Worm (Caenorhabditis elegans): ENCODE results near the gene cnc-6.
A peak's percentile ranks its signal among the peaks of the same experiment; 100 is the strongest.

The cnc-6 gene

ce11 chrIII:1785776-1786175 lies 22.5 kb downstream of the cnc-6 start (continued):
- TF ChIP-seq ceh-82 (tag; optimal IDR thresholded peaks at IDR 0.05) (peak in 2 of 3 experiments; percentile 47 to 91), unc-62 (GFP tag; optimal IDR thresholded peaks at IDR 0.05) (no peak), jun-1 (tag; optimal IDR thresholded peaks at IDR 0.05) (no peak), aly-2 (tag; optimal IDR thresholded peaks at IDR 0.05) (no peak), alr-1 (tag; optimal IDR thresholded peaks at IDR 0.05; ENCODE audit: borderline replicate concordance) (no peak), pqm-1 (tag; optimal IDR thresholded peaks at IDR 0.05) (no peak), unc-30 (tag; optimal IDR thresholded peaks at IDR 0.05) (no peak), ets-5 (GFP tag; IDR thresholded peaks at IDR 0.05) (no peak), nhr-85 (tag) (peak; percentile 2), Y116A8C.19 (tag; optimal IDR thresholded peaks at IDR 0.05; ENCODE audit: borderline replicate concordance) (no peak), elt-2 (tag; optimal IDR thresholded peaks at IDR 0.05) (no peak), egl-13 (tag; optimal IDR thresholded peaks at IDR 0.05) (peak; percentile 8), mdl-1 (tag; optimal IDR thresholded peaks at IDR 0.05) (no peak), xbp-1 (tag; optimal IDR thresholded peaks at IDR 0.05) (peak; percentile 7), fkh-10 (GFP tag; optimal IDR thresholded peaks at IDR 0.05) (peak; percentile 53), C34B4.2 (tag; optimal IDR thresholded peaks at IDR 0.05) (no peak), dpl-1 (GFP tag; optimal IDR thresholded peaks at IDR 0.05) (peak in 1 of 3 experiments; percentile 29), ceh-8 (GFP tag; optimal IDR thresholded peaks at IDR 0.05) (peak; percentile 65), sox-4 (tag; optimal IDR thresholded peaks at IDR 0.05) (no peak), aha-1 (tag; optimal IDR thresholded peaks at IDR 0.05) (no peak), snu-23 (GFP tag; optimal IDR thresholded peaks at IDR 0.05) (peak; percentile 48), elt-3 (tag; optimal IDR thresholded peaks at IDR 0.05) (no peak), blmp-1 (tag; optimal IDR thresholded peaks at IDR 0.05) (no peak), tlp-1 (tag; optimal IDR thresholded peaks at IDR 0.05) (no peak), zip-4 (GFP tag; optimal IDR thresholded peaks at IDR 0.05) (no peak), nhr-237 (tag; optimal IDR thresholded peaks at IDR 0.05) (no peak), ama-1 (optimal IDR thresholded peaks at IDR 0.05) (no peak), pag-3 (tag; optimal IDR thresholded peaks at IDR 0.05; ENCODE audit: borderline replicate concordance, insufficient read depth) (no peak), lin-13 (GFP tag; optimal IDR thresholded peaks at IDR 0.05) (peak; percentile 27), lir-3 (tag; optimal IDR thresholded peaks at IDR 0.05; ENCODE audit: poor library complexity) (no peak), mep-1 (tag; optimal IDR thresholded peaks at IDR 0.05) (no peak), nhr-11 (tag; optimal IDR thresholded peaks at IDR 0.05) (no peak), pax-3 (tag; optimal IDR thresholded peaks at IDR 0.05) (no peak), rnt-1 (tag; optimal IDR thresholded peaks at IDR 0.05) (no peak), ceh-90 (tag; optimal IDR thresholded peaks at IDR 0.05) (no peak), hlh-4 (tag; optimal IDR thresholded peaks at IDR 0.05) (no peak), hpl-2 (GFP tag; optimal IDR thresholded peaks at IDR 0.05) (no peak), unc-130 (tag; optimal IDR thresholded peaks at IDR 0.05) (no peak), isw-1 (GFP tag; IDR thresholded peaks at IDR 0.05) (peak; percentile 40), irx-1 (tag; optimal IDR thresholded peaks at IDR 0.05) (no peak), unc-86 (tag; optimal IDR thresholded peaks at IDR 0.05) (peak; percentile 76), hlh-17 (GFP tag; optimal IDR thresholded peaks at IDR 0.05; ENCODE audit: borderline replicate concordance) (no peak), efl-3 (GFP tag; optimal IDR thresholded peaks at IDR 0.05) (no peak), ces-1 (GFP tag; optimal IDR thresholded peaks at IDR 0.05) (no peak), nhr-12 (tag; optimal IDR thresholded peaks at IDR 0.05) (no peak), dsc-1 (tag; optimal IDR thresholded peaks at IDR 0.05) (peak; percentile 19), sptf-1 (tag; optimal IDR thresholded peaks at IDR 0.05) (no peak), ceh-63 (GFP tag; optimal IDR thresholded peaks at IDR 0.05) (no peak), nhr-71 (tag; optimal IDR thresholded peaks at IDR 0.05) (peak; percentile 55), F16B12.6 (tag; optimal IDR thresholded peaks at IDR 0.05) (peak; percentile 26), grh-1 (GFP tag; IDR thresholded peaks at IDR 0.05) (no peak), fkh-8 (tag; optimal IDR thresholded peaks at IDR 0.05) (peak; percentile 82), lin-35 (GFP tag; optimal IDR thresholded peaks at IDR 0.05) (peak in 1 of 2 experiments; percentile 52)

Data from whole organism, L1 larva.